Worm (Caenorhabditis elegans) whole organism, late embryonic: ENCODE data around the gene eak-7.

Experiments used
- ceh-18 ChIP-seq: sonication (generic microtip); optimal IDR thresholded peaks from 2 replicates; lab custom pipeline; 2016; ENCODE audit warnings: missing genetic modification characterization, missing compliant biosample characterization
- ets-4 ChIP-seq: sonication (generic microtip); optimal IDR thresholded peaks from 2 replicates; lab custom pipeline; 2016; ENCODE audit warnings: missing genetic modification characterization, missing compliant biosample characterization
- eyg-1 ChIP-seq: sonication (generic microtip); optimal IDR thresholded peaks from 2 replicates; lab custom pipeline; 2016; ENCODE audit warnings: missing genotype, missing genetic modification characterization, missing compliant biosample characterization
- fkh-10 ChIP-seq: fragments of 150-350 bp; optimal IDR thresholded peaks from 2 replicates; lab custom pipeline; 2014; ENCODE audit warnings: missing biosample characterization, missing genetic modification reagents, missing genetic modification characterization
- hlh-6 ChIP-seq: sonication (generic microtip); optimal IDR thresholded peaks from 2 replicates; lab custom pipeline; 2016; ENCODE audit warnings: missing genotype, missing genetic modification characterization, missing compliant biosample characterization
- hlh-8 ChIP-seq: sonication (generic microtip); optimal IDR thresholded peaks from 2 replicates; lab custom pipeline; 2016; ENCODE audit warnings: missing genotype, missing genetic modification characterization, missing compliant biosample characterization
- pha-2 ChIP-seq: sonication (generic microtip); optimal IDR thresholded peaks from 2 replicates; lab custom pipeline; 2017; ENCODE audit warnings: mild to moderate bottlenecking, missing genetic modification characterization, missing compliant biosample characterization
- pqm-1 ChIP-seq: sonication (generic microtip); optimal IDR thresholded peaks from 2 replicates; lab custom pipeline; 2016; ENCODE audit warnings: missing genetic modification characterization, missing compliant biosample characterization
- rnt-1 ChIP-seq: sonication (generic microtip); optimal IDR thresholded peaks from 2 replicates; lab custom pipeline; 2016; ENCODE audit warnings: missing genetic modification characterization, missing compliant biosample characterization

ce11 chrIV:12614624-12615023 lies 48.8 kb upstream of the eak-7 start, which contains the start of gene efa-6:
- no peak for TF ChIP-seq ets-4 (tag; lab: Kevin White, UChicago)
- TF ChIP-seq fkh-10 (GFP tag; lab: Kevin White, UChicago): no peak
- no peak for TF ChIP-seq pqm-1
- TF ChIP-seq rnt-1: no peak
- TF ChIP-seq eyg-1 (tag; lab: Kevin White, UChicago): no peak
- TF ChIP-seq pha-2 (tag; lab: Kevin White, UChicago): no peak
- no peak for TF ChIP-seq hlh-8 (tag; lab: Kevin White, UChicago)
- no peak for TF ChIP-seq hlh-6 (tag; lab: Kevin White, UChicago)
- TF ChIP-seq ceh-18: no peak
